Fruit fly (Drosophila melanogaster) whole organism, embryonic: Measurements from ENCODE around the gene CG31675.

ENCODE experiments used
- CG16779 ChIP-seq: fragments of 200-800 bp; sonication (Bioruptor generic); IDR thresholded peaks from 2 replicates; pipeline ENCODE4 v1.3.6; 2022; ENCODE audit warnings: missing biosample characterization, missing genetic modification characterization
- CG16863 ChIP-seq: fragments of 200-800 bp; sonication (Bioruptor generic); optimal IDR thresholded peaks from 3 replicates; lab custom pipeline; 2016; ENCODE audit warnings: missing biosample characterization, missing genetic modification characterization
- CG4360 ChIP-seq: fragments of 200-800 bp; sonication (Bioruptor generic); IDR thresholded peaks from 2 replicates; pipeline ENCODE4 v1.3.6; 2022; ENCODE audit warnings: missing biosample characterization, missing genetic modification characterization
- D19B ChIP-seq: fragments of 200-800 bp; sonication (Bioruptor generic); optimal IDR thresholded peaks from 2 replicates; lab custom pipeline; 2017; ENCODE audit warnings: missing biosample characterization, mild to moderate bottlenecking, missing genetic modification characterization
- NfI ChIP-seq: fragments of 200-800 bp; sonication (Bioruptor generic); optimal IDR thresholded peaks from 3 replicates; lab custom pipeline; 2018; ENCODE audit warnings: missing biosample characterization, mild to moderate bottlenecking, missing genetic modification characterization, moderate library complexity

dm6 chr2L:20883097-20883496, 15.5 kb downstream of the CG31675 start:
- TF ChIP-seq CG4360 (GFP tag; lab: Robert Waterston, UW) (no peak), D19B (GFP tag; lab: Kevin White, UChicago) (no peak), NfI (GFP tag; lab: Kevin White, UChicago) (no peak), CG16779 (no peak), CG16863 (GFP tag; lab: Kevin White, UChicago) (no peak)
